Worm (Caenorhabditis elegans): ENCODE results near the gene ZC373.5.

ZC373.5 gene

DNA sequence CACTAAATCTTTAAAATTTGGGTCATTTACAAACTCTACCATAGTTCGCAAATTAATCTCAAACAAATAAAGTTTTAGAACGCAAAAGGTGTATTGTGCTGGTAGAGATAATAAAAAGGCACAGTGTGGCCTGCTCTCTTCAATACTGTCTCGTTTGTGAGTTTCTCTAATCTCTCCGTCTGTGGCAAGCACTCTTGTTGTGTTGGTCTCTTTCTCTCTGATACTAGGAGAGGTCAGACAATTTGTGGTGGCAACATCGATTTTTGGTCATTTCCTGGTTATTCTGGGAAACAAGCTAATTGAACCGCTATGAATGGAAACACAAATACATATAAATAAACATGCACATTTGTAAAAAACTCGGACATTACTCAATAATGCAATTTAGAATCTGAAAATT is at the start of gene ZC373.5:
Gene ZC373.5, minus strand, starts transcription at position 159 of the 400 bp plus-strand sequence.
- no peak for TF ChIP-seq unc-62 (GFP tag; optimal IDR thresholded peaks at IDR 0.05)

DNA sequence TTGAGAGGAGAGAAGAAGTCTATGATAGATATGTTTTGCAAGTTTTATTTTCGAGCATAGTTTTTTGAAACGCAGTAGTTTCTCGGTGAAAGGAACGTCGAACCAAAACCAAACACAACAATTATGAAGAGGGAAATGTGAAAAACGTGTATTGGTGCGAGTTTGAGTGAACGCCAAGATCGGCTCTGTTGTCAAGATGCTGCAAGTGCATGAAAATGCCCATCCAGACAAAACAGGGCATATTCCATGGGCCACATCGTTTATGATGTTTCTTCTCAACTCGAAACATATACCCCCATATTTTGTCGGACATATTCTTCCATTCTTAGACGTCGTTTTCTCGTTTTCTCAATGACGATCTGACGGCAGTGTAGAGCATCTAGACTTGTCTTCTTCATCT is 48.8 kb upstream of the ZC373.5 start:
- no peak for TF ChIP-seq unc-62 (GFP tag; optimal IDR thresholded peaks at IDR 0.05)

DNA sequence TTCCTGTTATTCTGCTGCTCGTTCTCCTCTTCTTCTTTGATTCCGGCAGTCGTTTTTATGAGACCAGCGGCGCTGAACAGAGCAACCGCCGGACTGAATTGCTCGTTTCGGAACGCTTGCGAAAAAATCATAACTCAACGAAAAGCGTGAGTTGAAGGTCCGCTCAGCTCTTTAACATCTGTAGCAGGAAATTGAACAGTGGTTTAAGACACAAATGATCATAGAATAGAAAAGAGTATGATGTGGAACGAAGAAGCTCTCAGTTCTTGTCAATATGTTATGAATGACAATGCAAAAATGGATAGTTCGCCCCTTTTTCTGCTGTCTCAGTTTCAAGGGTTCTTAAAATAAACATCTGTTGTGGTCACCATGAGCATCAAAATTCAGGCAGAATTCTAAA is 39.5 kb upstream of the ZC373.5 start:
- TF ChIP-seq unc-62 (GFP tag; optimal IDR thresholded peaks at IDR 0.05): no peak

DNA sequence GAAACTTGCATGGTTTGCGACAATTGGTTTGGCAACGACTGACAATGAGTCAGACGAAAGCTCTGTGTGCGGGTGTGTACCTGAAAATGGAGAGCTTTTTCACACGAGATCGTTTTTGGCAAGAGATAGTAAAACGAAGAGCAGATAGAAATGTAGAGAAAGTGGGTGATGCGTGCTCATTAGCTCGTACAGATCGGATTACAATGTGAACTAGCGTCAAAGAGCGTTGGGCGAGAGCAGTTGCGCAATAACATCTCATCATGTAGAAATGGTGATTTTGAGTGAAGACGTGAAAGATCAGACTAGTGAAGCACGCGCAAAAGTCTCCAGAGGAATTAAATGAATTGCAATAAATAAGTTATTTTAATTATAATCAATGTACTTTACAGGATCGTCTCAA is 21.0 kb upstream of the ZC373.5 start, which contains the start of gene flp-2:
Gene flp-2, minus strand, starts transcription at position 101 of the 400 bp plus-strand sequence.
- no peak for TF ChIP-seq unc-62 (GFP tag; optimal IDR thresholded peaks at IDR 0.05)

DNA sequence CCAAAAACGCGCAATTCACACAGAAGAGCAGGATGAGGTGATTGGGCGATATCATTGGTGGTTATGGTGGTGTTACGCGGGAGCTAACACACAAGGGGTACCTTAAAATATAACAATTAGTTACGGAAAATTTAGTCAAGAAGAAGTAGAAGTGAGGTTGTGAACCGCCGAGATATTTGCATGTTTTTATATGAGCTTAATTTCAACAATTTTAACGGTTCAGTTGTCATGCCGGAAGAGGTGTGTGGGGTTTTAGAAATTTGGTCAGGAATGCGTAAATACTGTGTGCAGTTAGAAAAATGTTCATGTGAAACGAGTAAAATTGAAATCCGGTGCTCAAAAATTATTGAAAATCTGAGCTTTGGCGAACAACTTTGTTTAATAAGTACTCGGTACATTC is 18.7 kb upstream of the ZC373.5 start, which contains the start of gene flp-3:
Gene flp-3, minus strand, starts transcription at position 101 of the 400 bp plus-strand sequence.
- TF ChIP-seq unc-62 (GFP tag; optimal IDR thresholded peaks at IDR 0.05): no peak

DNA sequence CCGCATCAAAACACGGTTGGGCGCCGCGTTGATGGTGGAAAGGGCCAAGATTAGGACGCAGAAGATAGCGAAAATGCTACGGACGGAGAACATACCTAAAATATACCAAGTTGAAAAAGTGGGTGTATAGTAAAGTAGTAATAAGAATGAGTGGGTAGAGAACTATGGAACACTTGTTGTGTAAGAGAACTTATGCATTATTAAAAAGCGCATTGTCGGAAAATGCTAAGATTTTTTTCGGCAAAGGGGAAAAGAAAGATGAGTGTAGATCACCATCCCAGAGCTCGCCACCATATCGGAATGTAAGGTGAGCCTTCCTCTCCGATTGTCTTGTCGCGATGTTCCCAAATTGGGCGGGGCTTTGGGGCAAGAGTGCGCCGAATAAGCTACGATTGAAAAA is 13.7 kb upstream of the ZC373.5 start, which contains the start of gene flp-28:
Gene flp-28, minus strand, starts transcription at position 101 of the 400 bp plus-strand sequence.
- TF ChIP-seq unc-62 (GFP tag; optimal IDR thresholded peaks at IDR 0.05): no peak

DNA sequence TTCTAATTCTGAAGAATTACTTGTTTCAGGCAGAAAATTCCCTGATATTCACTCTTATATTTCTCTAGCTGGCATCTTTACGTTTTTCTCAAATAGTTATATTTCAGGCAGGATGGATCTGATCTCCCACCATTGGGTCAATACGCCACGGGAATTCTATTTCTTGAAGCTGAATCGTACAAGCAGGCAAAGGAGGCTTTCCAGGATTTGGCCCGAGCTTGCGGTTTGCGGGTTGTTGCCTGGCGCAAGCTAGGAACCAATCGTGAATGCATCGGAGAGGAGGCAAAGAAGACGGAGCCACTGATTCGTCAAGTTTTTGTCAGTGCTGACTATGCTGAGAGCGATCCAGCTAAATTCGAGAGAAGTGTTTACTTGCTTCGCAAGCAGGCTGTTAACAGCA is 10.9 kb upstream of the ZC373.5 start:
- no peak for TF ChIP-seq unc-62 (GFP tag; optimal IDR thresholded peaks at IDR 0.05)

DNA sequence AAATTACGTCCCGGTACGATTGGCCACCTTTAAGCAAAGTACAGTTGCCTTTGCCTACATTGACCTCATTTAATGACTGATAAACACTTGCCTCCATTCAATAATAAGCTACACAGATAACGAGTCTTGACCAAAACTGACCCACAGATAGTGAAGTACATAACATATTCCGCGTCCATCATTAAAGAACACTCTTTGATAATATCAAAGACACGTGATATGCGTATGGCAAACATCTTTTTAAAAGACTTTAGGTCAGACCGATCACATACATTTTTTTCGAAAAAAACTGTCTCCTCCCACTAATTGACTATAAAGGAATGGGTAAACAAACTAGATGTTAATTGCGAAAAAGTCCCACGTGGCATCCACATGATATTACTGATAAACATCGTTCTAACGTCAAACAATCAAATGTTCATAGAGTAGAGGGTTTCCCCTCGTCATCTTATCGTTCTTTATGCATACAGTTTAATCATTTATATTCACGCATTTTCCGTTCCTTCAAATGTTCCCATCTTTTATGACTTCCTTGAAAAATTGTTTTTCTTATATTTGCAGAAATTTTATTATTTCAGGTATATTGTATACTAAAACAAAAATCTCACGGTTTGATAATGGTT is 10.0 kb upstream of the ZC373.5 start, which contains the start of gene W07E11.1:
Gene W07E11.1, plus strand, starts transcription at position 573 of the 623 bp plus-strand sequence.
- no peak for TF ChIP-seq unc-62 (GFP tag; optimal IDR thresholded peaks at IDR 0.05)

DNA sequence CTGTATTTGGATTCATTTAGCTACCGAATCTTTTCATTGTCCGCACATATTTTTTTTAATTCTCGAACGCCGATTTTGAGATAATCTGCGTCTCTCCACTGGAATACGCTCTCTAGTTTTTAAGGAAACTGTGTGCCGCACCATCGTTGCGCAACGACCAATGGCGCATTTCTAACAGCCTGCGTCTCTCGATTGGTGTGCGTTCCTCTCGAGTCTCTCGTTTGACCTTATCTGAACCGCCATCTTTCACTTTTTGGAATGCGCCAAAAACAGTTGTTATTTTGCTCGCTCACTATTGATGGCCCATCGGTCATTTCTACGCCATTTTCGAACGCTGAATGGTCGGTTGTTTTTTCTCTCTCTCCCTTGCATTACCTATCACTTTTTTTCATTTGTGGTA is 9.1 kb upstream of the ZC373.5 start:
- no peak for TF ChIP-seq unc-62 (GFP tag; optimal IDR thresholded peaks at IDR 0.05)

DNA sequence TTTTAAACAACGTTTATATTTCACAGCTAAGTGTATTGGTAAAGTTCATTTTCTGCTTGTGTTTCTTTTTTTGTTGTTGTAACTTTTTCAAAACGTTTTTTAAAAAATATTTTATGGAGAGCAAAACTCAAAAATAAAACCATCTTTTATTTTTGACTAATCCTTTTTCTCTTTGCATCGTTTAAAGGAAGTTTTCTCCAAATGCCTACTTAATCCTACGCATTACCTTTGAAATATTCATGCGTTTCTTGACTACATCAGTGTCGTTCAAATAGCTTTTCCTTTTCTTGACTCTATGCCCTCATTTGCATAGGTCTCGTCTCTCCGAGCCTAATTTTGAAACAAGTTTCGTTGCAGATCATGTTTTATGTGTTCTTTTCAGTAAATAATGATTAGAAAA is 6.9 kb upstream of the ZC373.5 start:
- no peak for TF ChIP-seq unc-62 (GFP tag; optimal IDR thresholded peaks at IDR 0.05)

DNA sequence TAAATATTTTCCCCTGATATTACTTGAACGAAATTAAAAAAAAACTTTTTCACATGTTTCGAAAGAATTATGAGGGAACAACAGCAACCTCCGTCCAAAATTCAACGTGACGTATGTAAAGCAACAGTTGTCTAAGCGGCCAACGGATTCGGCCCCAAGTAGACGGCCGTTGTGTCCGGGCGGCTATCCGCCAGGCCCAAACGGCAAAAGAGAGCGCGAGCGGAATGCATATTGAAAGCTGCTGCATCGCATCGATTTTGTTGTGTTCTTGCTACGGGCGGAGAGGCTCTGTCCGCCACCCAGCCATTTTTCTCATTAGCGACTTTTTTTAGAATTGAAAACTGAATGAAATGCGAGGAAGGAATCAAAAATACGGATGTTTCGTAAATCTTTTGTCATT is 5.0 kb upstream of the ZC373.5 start:
- TF ChIP-seq unc-62 (GFP tag; optimal IDR thresholded peaks at IDR 0.05): no peak

DNA sequence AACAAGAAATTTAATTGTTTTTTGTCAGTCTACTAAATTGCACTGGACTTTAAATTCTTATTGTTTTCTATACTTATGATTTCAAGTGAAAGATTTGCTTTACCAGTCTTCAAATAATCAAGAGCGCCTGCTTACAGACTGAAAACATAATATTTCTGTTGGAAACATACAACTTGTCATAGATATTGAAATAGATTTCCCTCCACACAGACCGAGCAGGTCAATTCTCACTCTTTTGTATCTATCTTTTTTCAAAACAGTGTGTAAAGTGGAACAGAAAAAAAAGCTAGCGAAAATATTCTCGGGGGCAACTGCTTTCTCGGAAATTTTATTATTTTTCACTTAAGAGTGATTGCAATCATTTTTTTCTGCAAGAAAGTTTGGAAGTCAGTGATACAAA is 4.4 kb upstream of the ZC373.5 start:
- no peak for TF ChIP-seq unc-62 (GFP tag; optimal IDR thresholded peaks at IDR 0.05)

DNA sequence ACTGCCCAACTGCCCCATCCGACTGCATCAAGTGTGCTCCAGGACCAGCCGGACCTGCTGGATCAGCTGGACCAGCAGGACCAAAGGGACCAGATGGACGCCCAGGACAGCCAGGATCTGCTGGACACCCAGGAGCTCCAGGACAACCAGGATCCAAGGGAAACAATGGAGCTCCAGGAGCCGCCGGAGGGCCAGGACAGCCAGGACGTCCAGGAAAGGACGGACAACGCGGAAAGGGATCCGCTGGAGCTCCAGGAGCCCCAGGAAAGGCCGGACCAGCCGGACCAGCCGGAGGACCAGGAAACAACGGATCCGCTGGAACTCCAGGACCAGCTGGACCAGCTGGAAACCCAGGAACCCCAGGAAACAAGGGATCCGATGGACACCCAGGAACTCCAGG is 3.9 kb upstream of the ZC373.5 start:
- TF ChIP-seq unc-62 (GFP tag; optimal IDR thresholded peaks at IDR 0.05): no peak

DNA sequence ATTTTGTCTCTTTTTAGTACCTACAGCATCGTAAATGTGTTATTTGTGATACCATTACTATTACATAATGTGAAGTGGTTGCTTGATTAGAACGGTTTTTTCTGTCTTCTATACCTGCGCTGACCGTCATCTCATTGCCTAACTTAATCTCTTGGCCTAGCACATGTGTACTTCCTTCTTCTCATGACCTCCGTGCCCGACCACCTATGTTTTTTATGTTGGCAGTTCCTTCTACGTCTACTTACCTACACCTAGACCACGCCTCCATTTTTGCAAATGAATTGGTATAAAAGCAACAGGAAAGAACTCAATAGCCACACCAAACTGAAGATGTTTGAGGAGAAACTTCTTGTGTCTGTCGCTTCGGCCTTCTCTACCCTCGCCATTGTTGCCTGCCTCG is 3.1 kb upstream of the ZC373.5 start, which contains the start of gene col-176:
Gene col-176, plus strand, starts transcription at position 301 of the 400 bp plus-strand sequence.
- no peak for TF ChIP-seq unc-62 (GFP tag; optimal IDR thresholded peaks at IDR 0.05)

DNA sequence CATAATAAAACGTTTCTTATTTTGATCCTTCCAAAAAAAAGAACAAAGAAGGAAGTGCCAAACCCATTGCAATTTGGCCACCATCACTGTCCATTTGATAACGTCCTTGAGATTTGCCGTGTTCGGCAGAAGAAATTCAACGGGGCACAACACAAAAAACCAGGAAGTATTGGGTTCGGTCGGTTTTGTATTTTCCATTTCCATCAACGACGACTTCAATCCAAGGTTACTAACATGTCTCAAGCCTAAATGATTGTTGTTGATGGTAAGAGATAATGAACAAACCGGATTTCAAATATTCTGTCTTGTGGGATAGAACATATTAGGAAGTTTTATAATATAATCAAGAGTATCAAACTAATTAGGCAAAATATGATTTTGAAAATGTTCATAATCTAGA is 2.1 kb upstream of the ZC373.5 start:
- no peak for TF ChIP-seq unc-62 (GFP tag; optimal IDR thresholded peaks at IDR 0.05)

DNA sequence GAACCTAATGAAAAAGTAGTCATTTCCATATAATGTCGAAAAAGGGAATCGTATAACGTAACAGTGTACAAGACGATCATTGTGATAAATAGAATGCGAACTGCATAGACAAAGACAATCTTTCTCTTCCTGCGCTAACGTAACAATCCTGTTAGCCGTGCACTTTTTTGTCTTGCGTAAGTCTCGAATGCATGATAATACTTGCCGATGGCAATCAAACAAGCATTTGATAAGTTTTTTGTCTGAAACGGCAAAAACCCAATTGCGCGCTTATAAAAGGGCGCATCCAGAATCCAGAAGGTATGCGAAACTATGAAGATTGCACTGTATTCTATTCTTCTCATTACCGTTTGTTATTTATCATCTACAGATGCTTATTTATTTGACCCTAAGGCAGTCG is 797 bp upstream of the ZC373.5 start, which contains the start of gene dao-4:
Gene dao-4, plus strand, starts transcription at position 301 of the 400 bp plus-strand sequence.
- TF ChIP-seq unc-62 (GFP tag; optimal IDR thresholded peaks at IDR 0.05): no peak

DNA sequence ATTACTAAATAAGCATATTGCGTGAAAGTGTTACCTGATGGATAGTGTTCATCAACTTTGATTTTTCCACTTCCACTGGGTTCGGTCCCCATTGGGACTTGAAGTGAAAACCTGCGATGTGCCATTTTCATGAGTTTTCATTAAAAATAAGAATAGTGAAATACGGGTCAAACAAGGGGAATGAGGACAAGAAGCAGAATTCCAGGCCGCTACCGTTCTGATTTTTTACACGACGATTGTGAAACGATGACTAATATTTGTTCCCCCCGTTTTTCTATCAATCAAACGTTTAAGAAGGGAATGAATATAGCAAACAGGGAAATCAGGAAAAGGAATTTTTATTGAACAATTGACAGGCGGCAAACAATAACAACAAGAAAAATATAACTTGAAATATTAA is 4.5 kb downstream of the ZC373.5 start, which contains the start of gene mlck-1:
Gene mlck-1, minus strand, starts transcription at position 101 of the 400 bp plus-strand sequence.
- no peak for TF ChIP-seq unc-62 (GFP tag; optimal IDR thresholded peaks at IDR 0.05)

Measured in whole organism, dauer.